Worm (Caenorhabditis elegans): ENCODE measurements around the gene ubc-24.

- TF ChIP-seq egl-43 (GFP tag; IDR thresholded peaks at IDR 0.05) (no peak), ceh-44 (GFP tag; IDR thresholded peaks at IDR 0.05) (no peak)
These were observed 33.4 kb downstream of the ubc-24 start, which contains the start of gene lips-10 for ce11 chrII:8438791-8439287.

All from whole organism, L4 larva.